Worm (Caenorhabditis elegans) whole organism, L3 larva: ENCODE results near the gene M04G7.5.

Experiments used
- ZK546.5 ChIP-seq: sonication (generic microtip); optimal IDR thresholded peaks from 2 replicates; lab custom pipeline; 2017; ENCODE audit warnings: missing biosample characterization, missing genetic modification characterization
- ceh-16 ChIP-seq: sonication (generic microtip); optimal IDR thresholded peaks from 2 replicates; lab custom pipeline; 2017; ENCODE audit warnings: missing biosample characterization, missing genetic modification characterization
- fkh-10 ChIP-seq: sonication (generic microtip); optimal IDR thresholded peaks from 2 replicates; lab custom pipeline; 2017; ENCODE audit warnings: missing biosample characterization, missing genetic modification reagents, missing genetic modification characterization
- mdl-1 ChIP-seq: fragments of 150-350 bp; optimal IDR thresholded peaks from 2 replicates; lab custom pipeline; 2014; ENCODE audit warnings: missing biosample characterization, missing genetic modification characterization
- nhr-25 ChIP-seq: sonication (generic microtip); optimal IDR thresholded peaks from 2 replicates; lab custom pipeline; 2017; ENCODE audit warnings: missing biosample characterization, missing genetic modification characterization
- nhr-28 ChIP-seq: fragments of 150-350 bp; optimal IDR thresholded peaks from 2 replicates; lab custom pipeline; 2014; ENCODE audit warnings: missing biosample characterization, missing genetic modification characterization
- nhr-76 ChIP-seq: fragments of 150-350 bp; sonication (generic microtip); optimal IDR thresholded peaks from 5 replicates; lab custom pipeline; 2014; ENCODE audit warnings: missing biosample characterization, missing genetic modification characterization
- pqm-1 ChIP-seq: fragments of 150-350 bp; optimal IDR thresholded peaks from 2 replicates; lab custom pipeline; 2017; ENCODE audit warnings: missing biosample characterization, missing genetic modification characterization, inconsistent platforms
- skn-1 ChIP-seq: fragments of 150-350 bp; optimal IDR thresholded peaks from 2 replicates; lab custom pipeline; 2014; ENCODE audit warnings: missing biosample characterization, missing genetic modification characterization
- unc-39 ChIP-seq: sonication (generic microtip); optimal IDR thresholded peaks from 4 replicates; lab custom pipeline; 2017; ENCODE audit warnings: missing biosample characterization, missing genetic modification characterization
- ztf-11 ChIP-seq: fragments of 150-350 bp; optimal IDR thresholded peaks from 2 replicates; lab custom pipeline; 2014; ENCODE audit warnings: missing biosample characterization, missing genetic modification characterization

- TF ChIP-seq nhr-76 = no peak
- TF ChIP-seq nhr-25 (tag; lab: Kevin White, UChicago) = peak; percentile 37
- no peak for TF ChIP-seq ceh-16 (tag; lab: Kevin White, UChicago)
- peak; percentile 38 for TF ChIP-seq fkh-10 (GFP tag; lab: Kevin White, UChicago)
- no peak for TF ChIP-seq ZK546.5 (tag; lab: Kevin White, UChicago)
- no peak for TF ChIP-seq skn-1
- TF ChIP-seq mdl-1 (tag; lab: Kevin White, UChicago) = no peak
- peak; percentile 10 for TF ChIP-seq nhr-28 (tag; lab: Kevin White, UChicago)
- no peak for TF ChIP-seq unc-39 (tag; lab: Kevin White, UChicago)
- peak; percentile 48 for TF ChIP-seq pqm-1 (tag; lab: Kevin White, UChicago)
- no peak for TF ChIP-seq ztf-11 (tag; lab: Kevin White, UChicago)
Observed at ce11 chrIV:443622-444021, 11.3 kb upstream of the M04G7.5 start, which contains the start of gene mrpl-55.
